Fruit fly (Drosophila melanogaster): Measurements from ENCODE around the gene CG10431.

The CG10431 gene

dm6 chr2L:18945765-18946552, 28.6 kb upstream of the CG10431 start, which contains the start of gene CG46304:
Gene CG46304 (plus strand): TSS chr2L:18946305.
- TF ChIP-seq Pif1A (GFP tag; optimal IDR thresholded peaks at IDR 0.05), result no peak
- peak; percentile 59 for TF ChIP-seq CG9948 (tag; optimal IDR thresholded peaks at IDR 0.05)
- peak; percentile 89 for TF ChIP-seq EcR (GFP tag; optimal IDR thresholded peaks at IDR 0.05)
- TF ChIP-seq gl (tag; optimal IDR thresholded peaks at IDR 0.05), result no peak
- no peak for TF ChIP-seq Snoo (tag; optimal IDR thresholded peaks at IDR 0.05)
- peak; percentile 40 for TF ChIP-seq CG8301 (tag; optimal IDR thresholded peaks at IDR 0.05)
- TF ChIP-seq CG14655 (GFP tag; optimal IDR thresholded peaks at IDR 0.05), result peak; percentile 67
- peak; percentile 1 for TF ChIP-seq CG34367 (tag; optimal IDR thresholded peaks at IDR 0.05)
- peak; percentile 48 for TF ChIP-seq CG15710 (tag; optimal IDR thresholded peaks at IDR 0.05)
- peak; percentile 65 for TF ChIP-seq CG8159 (tag; optimal IDR thresholded peaks at IDR 0.05)
- TF ChIP-seq CG17806 (tag; optimal IDR thresholded peaks at IDR 0.05), result peak; percentile 38
- peak; percentile 39; the same call in 2 of the 3 replicates for TF ChIP-seq CG4496 (GFP tag; IDR thresholded peaks at IDR 0.05)

- no peak for TF ChIP-seq gl (tag; optimal IDR thresholded peaks at IDR 0.05)
- TF ChIP-seq CG13204 (GFP tag; optimal IDR thresholded peaks at IDR 0.05), result peak; percentile 68
- no peak for TF ChIP-seq rn (GFP tag; IDR thresholded peaks at IDR 0.05)
- no peak; the same call in none of the 2 replicates for TF ChIP-seq CG12605 (GFP tag; IDR thresholded peaks at IDR 0.05)
- peak; percentile 87 for TF ChIP-seq CG17806 (tag; optimal IDR thresholded peaks at IDR 0.05)
- TF ChIP-seq CG10348 (GFP tag; IDR thresholded peaks at IDR 0.05), result no peak
- peak; percentile 96 for TF ChIP-seq CG8159 (tag; optimal IDR thresholded peaks at IDR 0.05)
- TF ChIP-seq Snoo (tag; optimal IDR thresholded peaks at IDR 0.05), result peak; percentile 73
- TF ChIP-seq CG4496 (GFP tag; IDR thresholded peaks at IDR 0.05), result no peak; the same call in 2 of the 3 replicates
- peak; percentile 87 for TF ChIP-seq D1 (tag; optimal IDR thresholded peaks at IDR 0.05)
- peak; percentile 95 for TF ChIP-seq CG15710 (tag; optimal IDR thresholded peaks at IDR 0.05)
- peak; percentile 94 for TF ChIP-seq CG9948 (tag; optimal IDR thresholded peaks at IDR 0.05)
- no peak for TF ChIP-seq Ets98B (GFP tag; IDR thresholded peaks at IDR 0.05)
- TF ChIP-seq Pif1A (GFP tag; optimal IDR thresholded peaks at IDR 0.05), result peak; percentile 27
- peak; percentile 56 for TF ChIP-seq CG8301 (tag; optimal IDR thresholded peaks at IDR 0.05)
- peak; percentile 85 for TF ChIP-seq EcR (GFP tag; optimal IDR thresholded peaks at IDR 0.05)
- TF ChIP-seq Pif1B (GFP tag; optimal IDR thresholded peaks at IDR 0.05), result peak; percentile 50
- no peak for TF ChIP-seq CG32121 (GFP tag; IDR thresholded peaks at IDR 0.05)
- TF ChIP-seq CG34367 (tag; optimal IDR thresholded peaks at IDR 0.05), result peak; percentile 81
- TF ChIP-seq fd96Ca (GFP tag; IDR thresholded peaks at IDR 0.05), result no peak
- peak; percentile 89 for TF ChIP-seq CG14655 (GFP tag; optimal IDR thresholded peaks at IDR 0.05)
Measured at dm6 chr2L:18946636-18947514, 27.6 kb upstream of the CG10431 start.

- TF ChIP-seq CG32121 (GFP tag; IDR thresholded peaks at IDR 0.05) (peak; percentile 15; the same call in 1 of the 2 replicates), CG13204 (GFP tag; optimal IDR thresholded peaks at IDR 0.05) (no peak), EcR (GFP tag; optimal IDR thresholded peaks at IDR 0.05) (peak; percentile 86), CG17806 (tag; optimal IDR thresholded peaks at IDR 0.05) (no peak), Pif1B (GFP tag; optimal IDR thresholded peaks at IDR 0.05) (no peak)
Measured at dm6 chr2L:18947515-18947998, 27.0 kb upstream of the CG10431 start.

dm6 chr2L:18948065-18948723, 26.3 kb upstream of the CG10431 start:
- TF ChIP-seq D1 (tag; optimal IDR thresholded peaks at IDR 0.05), result peak; percentile 69
- TF ChIP-seq CG14655 (GFP tag; optimal IDR thresholded peaks at IDR 0.05), result peak; percentile 91
- TF ChIP-seq CG34367 (tag; optimal IDR thresholded peaks at IDR 0.05), result peak; percentile 86
- TF ChIP-seq CG8159 (tag; optimal IDR thresholded peaks at IDR 0.05), result peak; percentile 90
- TF ChIP-seq CG10348 (GFP tag; IDR thresholded peaks at IDR 0.05), result no peak
- TF ChIP-seq CG32121 (GFP tag; IDR thresholded peaks at IDR 0.05), result 0 out of 2 replicates have a peak, but pooled peaks have one; percentile 37
- TF ChIP-seq CG15710 (tag; optimal IDR thresholded peaks at IDR 0.05), result peak; percentile 94
- TF ChIP-seq CG9948 (tag; optimal IDR thresholded peaks at IDR 0.05), result peak; percentile 90
- peak; percentile 54 for TF ChIP-seq gl (tag; optimal IDR thresholded peaks at IDR 0.05)
- TF ChIP-seq rn (GFP tag; IDR thresholded peaks at IDR 0.05), result peak; percentile 50; the same call in 1 of the 2 replicates
- TF ChIP-seq fd96Ca (GFP tag; IDR thresholded peaks at IDR 0.05), result peak; percentile 15; the same call in 1 of the 3 replicates
- peak; percentile 83 for TF ChIP-seq Pif1B (GFP tag; optimal IDR thresholded peaks at IDR 0.05)
- TF ChIP-seq CG13204 (GFP tag; optimal IDR thresholded peaks at IDR 0.05), result peak; percentile 80
- TF ChIP-seq EcR (GFP tag; optimal IDR thresholded peaks at IDR 0.05), result no peak
- peak; percentile 81 for TF ChIP-seq CG8301 (tag; optimal IDR thresholded peaks at IDR 0.05)
- peak; percentile 80 for TF ChIP-seq CG4496 (GFP tag; IDR thresholded peaks at IDR 0.05)
- TF ChIP-seq CG12605 (GFP tag; IDR thresholded peaks at IDR 0.05), result peak; percentile 42; the same call in 1 of the 2 replicates
- peak; percentile 30; the same call in 1 of the 2 replicates for TF ChIP-seq Ets98B (GFP tag; IDR thresholded peaks at IDR 0.05)
- TF ChIP-seq Snoo (tag; optimal IDR thresholded peaks at IDR 0.05), result peak; percentile 75
- peak; percentile 82 for TF ChIP-seq Pif1A (GFP tag; optimal IDR thresholded peaks at IDR 0.05)
- peak; percentile 82 for TF ChIP-seq CG17806 (tag; optimal IDR thresholded peaks at IDR 0.05)
